Worm (Caenorhabditis elegans) whole organism, late embryonic: ENCODE data around the gene T20B12.3.

ENCODE experiments used
- C08G9.2 ChIP-seq: sonication (generic microtip); optimal IDR thresholded peaks from 2 replicates; lab custom pipeline; 2016; ENCODE audit warnings: mild to moderate bottlenecking, missing genetic modification characterization, moderate library complexity, missing compliant biosample characterization
- C38D4.7 ChIP-seq: fragments of 200-800 bp; sonication (Bioruptor generic); optimal IDR thresholded peaks from 2 replicates; lab custom pipeline; 2018; ENCODE audit warnings: mild to moderate bottlenecking, missing genetic modification characterization, moderate library complexity, missing compliant biosample characterization
- F13H6.1 ChIP-seq: sonication (generic microtip); optimal IDR thresholded peaks from 2 replicates; lab custom pipeline; 2016; ENCODE audit warnings: missing genetic modification characterization, missing compliant biosample characterization
- Y22D7AL.16 ChIP-seq: sonication (generic microtip); optimal IDR thresholded peaks from 2 replicates; lab custom pipeline; 2016; ENCODE audit warnings: missing genetic modification characterization, missing compliant biosample characterization
- ahr-1 ChIP-seq: sonication (generic microtip); optimal IDR thresholded peaks from 2 replicates; lab custom pipeline; 2016; ENCODE audit warnings: missing genetic modification characterization, missing compliant biosample characterization
- ama-1 ChIP-seq: fragments of 150-350 bp; optimal IDR thresholded peaks from 2 replicates; lab custom pipeline; 2014
- ceh-18 ChIP-seq: sonication (generic microtip); optimal IDR thresholded peaks from 2 replicates; lab custom pipeline; 2016; ENCODE audit warnings: missing genetic modification characterization, missing compliant biosample characterization
- ceh-2 ChIP-seq: sonication (generic microtip); optimal IDR thresholded peaks from 2 replicates; lab custom pipeline; 2016; ENCODE audit warnings: missing genotype, missing genetic modification characterization, missing compliant biosample characterization
- ceh-24 ChIP-seq: sonication (generic microtip); optimal IDR thresholded peaks from 2 replicates; lab custom pipeline; 2016; ENCODE audit warnings: mild to moderate bottlenecking, missing genetic modification characterization, missing compliant biosample characterization
- ceh-34 ChIP-seq: sonication (generic microtip); optimal IDR thresholded peaks from 2 replicates; lab custom pipeline; 2016; ENCODE audit warnings: mild to moderate bottlenecking, missing genetic modification characterization, missing compliant biosample characterization
- ceh-45 ChIP-seq: fragments of 200-800 bp; sonication (Bioruptor generic); IDR thresholded peaks from 2 replicates; pipeline ENCODE4 v1.3.6; 2022; ENCODE audit warnings: missing genetic modification reagents, missing genetic modification characterization, missing compliant biosample characterization
- ceh-6 ChIP-seq: fragments of 200-800 bp; sonication (Bioruptor generic); optimal IDR thresholded peaks from 2 replicates; lab custom pipeline; 2018; ENCODE audit warnings: mild to moderate bottlenecking, missing genetic modification characterization, missing compliant biosample characterization
- elt-2 ChIP-seq: sonication (generic microtip); optimal IDR thresholded peaks from 2 replicates; lab custom pipeline; 2016; ENCODE audit warnings: missing genetic modification reagents, missing genetic modification characterization, missing compliant biosample characterization
- elt-4 ChIP-seq: sonication (generic microtip); optimal IDR thresholded peaks from 2 replicates; lab custom pipeline; 2016; ENCODE audit warnings: missing genetic modification characterization, missing compliant biosample characterization
- fax-1 ChIP-seq: sonication (generic microtip); optimal IDR thresholded peaks from 2 replicates; lab custom pipeline; 2016; ENCODE audit warnings: missing genotype, missing genetic modification characterization, missing compliant biosample characterization
- fkh-10 ChIP-seq: fragments of 150-350 bp; optimal IDR thresholded peaks from 2 replicates; lab custom pipeline; 2014; ENCODE audit warnings: missing biosample characterization, missing genetic modification reagents, missing genetic modification characterization
- fkh-6 ChIP-seq: sonication (generic microtip); optimal IDR thresholded peaks from 2 replicates; lab custom pipeline; 2016; ENCODE audit warnings: missing genetic modification characterization, missing compliant biosample characterization
- hlh-13 ChIP-seq: fragments of 200-800 bp; sonication (Bioruptor generic); optimal IDR thresholded peaks from 2 replicates; lab custom pipeline; 2018; ENCODE audit warnings: mild to moderate bottlenecking, missing genetic modification characterization, missing compliant biosample characterization
- hlh-30 ChIP-seq: sonication (generic microtip); optimal IDR thresholded peaks from 2 replicates; lab custom pipeline; 2017; ENCODE audit warnings: antibody characterized with exemption, missing genetic modification characterization, missing compliant biosample characterization; ENCODE audit not compliant: insufficient read depth
- hlh-6 ChIP-seq: sonication (generic microtip); optimal IDR thresholded peaks from 2 replicates; lab custom pipeline; 2016; ENCODE audit warnings: missing genotype, missing genetic modification characterization, missing compliant biosample characterization
- hlh-8 ChIP-seq: sonication (generic microtip); optimal IDR thresholded peaks from 2 replicates; lab custom pipeline; 2016; ENCODE audit warnings: missing genotype, missing genetic modification characterization, missing compliant biosample characterization
- lim-6 ChIP-seq: sonication (generic microtip); optimal IDR thresholded peaks from 2 replicates; lab custom pipeline; 2016; ENCODE audit warnings: missing genetic modification characterization, missing compliant biosample characterization
- nfya-1 ChIP-seq: sonication (generic microtip); optimal IDR thresholded peaks from 2 replicates; lab custom pipeline; 2017; ENCODE audit warnings: missing genetic modification characterization, mild to moderate bottlenecking, missing compliant biosample characterization, antibody characterized with exemption, moderate library complexity
- nhr-11 ChIP-seq: fragments of 150-350 bp; optimal IDR thresholded peaks from 2 replicates; lab custom pipeline; 2014; ENCODE audit warnings: missing biosample characterization, missing genetic modification characterization
- nhr-232 ChIP-seq: sonication (generic microtip); optimal IDR thresholded peaks from 2 replicates; lab custom pipeline; 2016; ENCODE audit warnings: missing genetic modification characterization, missing compliant biosample characterization
- odd-2 ChIP-seq: sonication (generic microtip); optimal IDR thresholded peaks from 2 replicates; lab custom pipeline; 2017; ENCODE audit warnings: antibody characterized with exemption, mild to moderate bottlenecking, missing genetic modification characterization, missing compliant biosample characterization
- pat-9 ChIP-seq: fragments of 200-800 bp; sonication (Bioruptor generic); optimal IDR thresholded peaks from 2 replicates; lab custom pipeline; 2018; ENCODE audit warnings: mild to moderate bottlenecking, missing genetic modification characterization, moderate library complexity, missing compliant biosample characterization
- pax-1 ChIP-seq: fragments of 150-350 bp; optimal IDR thresholded peaks from 2 replicates; lab custom pipeline; 2014; ENCODE audit warnings: missing biosample characterization, missing genetic modification characterization
- pha-2 ChIP-seq: sonication (generic microtip); optimal IDR thresholded peaks from 2 replicates; lab custom pipeline; 2017; ENCODE audit warnings: mild to moderate bottlenecking, missing genetic modification characterization, missing compliant biosample characterization
- pqm-1 ChIP-seq: sonication (generic microtip); optimal IDR thresholded peaks from 2 replicates; lab custom pipeline; 2016; ENCODE audit warnings: missing genetic modification characterization, missing compliant biosample characterization
- ref-2 ChIP-seq: sonication (generic microtip); optimal IDR thresholded peaks from 2 replicates; lab custom pipeline; 2016; ENCODE audit warnings: missing genetic modification characterization, missing compliant biosample characterization
- rnt-1 ChIP-seq: sonication (generic microtip); optimal IDR thresholded peaks from 2 replicates; lab custom pipeline; 2016; ENCODE audit warnings: missing genetic modification characterization, missing compliant biosample characterization
- syd-9 ChIP-seq: sonication (generic microtip); optimal IDR thresholded peaks from 2 replicates; lab custom pipeline; 2016; ENCODE audit warnings: mild to moderate bottlenecking, missing genetic modification characterization, moderate library complexity, missing compliant biosample characterization
- tbx-2 ChIP-seq: sonication (generic microtip); optimal IDR thresholded peaks from 2 replicates; lab custom pipeline; 2016; ENCODE audit warnings: missing genetic modification characterization, missing compliant biosample characterization
- tbx-7 ChIP-seq: sonication (generic microtip); optimal IDR thresholded peaks from 2 replicates; lab custom pipeline; 2016; ENCODE audit warnings: missing genotype, missing genetic modification characterization, missing compliant biosample characterization
- ttx-3 ChIP-seq: sonication (generic microtip); optimal IDR thresholded peaks from 2 replicates; lab custom pipeline; 2016; ENCODE audit warnings: missing genetic modification reagents, missing genetic modification characterization, missing compliant biosample characterization
- unc-3 ChIP-seq, 2 experiments: fragments of 200-800 bp in 1 of 2; sonication (Bioruptor generic) in 1 of 2; sonication (generic microtip) in 1 of 2; conservative IDR thresholded peaks in 1 of 2; optimal IDR thresholded peaks in 1 of 2; 2 replicates each; pipeline versions ENCODE4 v1.3.6 to Lab custom; 2016 to 2022; ENCODE audit warnings: missing compliant biosample characterization in 2 of 2, missing genetic modification characterization in 2 of 2, missing genetic modification reagents in 1 of 2
- unc-42 ChIP-seq: sonication (generic microtip); optimal IDR thresholded peaks from 2 replicates; lab custom pipeline; 2016; ENCODE audit warnings: missing genotype, missing genetic modification characterization, missing compliant biosample characterization
- zip-5 ChIP-seq: sonication (generic microtip); optimal IDR thresholded peaks from 2 replicates; lab custom pipeline; 2016; ENCODE audit warnings: missing genetic modification characterization, missing compliant biosample characterization

T20B12.3 gene

DNA sequence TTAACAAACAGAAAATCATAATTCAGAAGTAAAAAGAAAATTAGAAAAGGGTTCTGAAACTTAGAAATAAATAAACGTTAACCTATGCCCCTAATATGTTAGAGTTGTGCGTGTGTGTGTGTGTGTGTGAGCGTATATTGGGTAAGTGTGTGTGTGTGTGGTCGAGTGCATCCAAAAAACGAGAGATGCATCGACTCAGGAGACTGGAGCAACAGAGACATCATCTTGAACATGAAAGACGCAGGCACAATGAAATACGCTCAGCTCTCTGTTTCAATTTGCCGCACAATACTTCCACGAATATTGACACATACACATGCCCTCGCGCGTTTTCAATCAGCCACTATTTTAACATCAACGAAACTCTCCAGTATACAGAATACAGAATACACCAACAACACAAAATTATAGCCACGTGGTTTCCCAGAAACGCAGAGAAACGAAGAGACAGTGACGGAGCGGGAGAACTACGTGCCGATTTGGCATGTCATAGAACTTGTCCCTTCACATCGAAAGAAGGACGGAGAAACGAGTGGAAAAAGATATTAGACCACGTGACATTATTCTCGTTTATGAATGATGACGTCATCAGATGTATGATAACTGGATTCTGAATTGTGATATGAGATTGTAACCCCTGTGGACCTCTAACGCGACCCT, 5.6 kb upstream of the T20B12.3 start (continued):
- no peak for TF ChIP-seq F13H6.1

DNA sequence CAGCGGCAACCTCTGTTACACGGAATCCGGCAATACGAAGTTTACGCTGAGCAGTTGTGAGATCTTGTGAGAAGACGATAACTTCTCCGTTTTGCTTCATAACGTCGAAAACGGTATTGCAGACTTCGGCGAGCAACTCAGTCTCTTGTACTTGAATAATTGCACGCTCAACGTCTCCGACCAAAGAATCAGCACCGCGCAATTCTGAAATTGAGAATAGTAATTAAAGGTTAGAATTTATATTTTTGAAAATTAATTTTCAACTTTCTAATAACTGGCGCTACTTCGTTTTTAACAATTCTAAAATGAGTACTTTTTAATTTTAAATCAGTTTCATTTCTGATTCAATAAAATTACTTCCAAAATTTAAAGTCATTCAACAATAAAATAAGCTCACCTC, 3.4 kb upstream of the T20B12.3 start:
- no peak for TF ChIP-seq C38D4.7 (GFP tag; lab: Kevin White, UChicago)
- no peak for TF ChIP-seq nhr-232 (tag; lab: Kevin White, UChicago)
- no peak for TF ChIP-seq ceh-45 (GFP tag; lab: Robert Waterston, UW)
- no peak for TF ChIP-seq lim-6 (tag; lab: Kevin White, UChicago)
- no peak for TF ChIP-seq zip-5
- no peak for TF ChIP-seq hlh-13 (GFP tag; lab: Kevin White, UChicago)

DNA sequence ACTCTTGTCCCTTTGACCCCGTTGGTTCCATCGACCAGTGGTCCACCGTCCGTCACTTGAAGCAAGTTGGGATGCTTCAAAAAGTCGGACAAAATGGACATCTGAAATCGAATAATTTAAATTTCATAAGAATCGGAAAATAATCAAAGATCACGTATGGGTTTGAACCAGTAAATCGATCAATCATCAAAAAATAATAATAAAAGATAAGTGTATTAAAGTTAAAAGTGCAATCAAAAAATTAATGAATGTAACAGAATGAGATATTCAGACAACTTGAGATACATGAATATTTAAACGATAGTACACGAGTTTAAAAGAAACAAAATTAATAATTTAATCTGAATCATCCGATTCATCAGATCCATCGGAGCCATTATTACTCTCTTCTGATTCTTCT, 3.0 kb upstream of the T20B12.3 start, which contains the start of gene T20B12.7:
TSS of gene T20B12.7 (minus strand) at position 101 of the 400 bp plus-strand sequence.
- no peak for TF ChIP-seq hlh-30 (tag; lab: Kevin White, UChicago)
- TF ChIP-seq ceh-18 (tag; lab: Kevin White, UChicago) = no peak
- TF ChIP-seq ceh-24 (tag; lab: Kevin White, UChicago) = no peak
- TF ChIP-seq syd-9 (tag; lab: Kevin White, UChicago) = no peak
- no peak for TF ChIP-seq pha-2 (tag; lab: Kevin White, UChicago)
- TF ChIP-seq fax-1 (tag; lab: Kevin White, UChicago) = no peak
- no peak for TF ChIP-seq ceh-6 (GFP tag; lab: Kevin White, UChicago)
- no peak for TF ChIP-seq C08G9.2 (tag; lab: Kevin White, UChicago)
- no peak for TF ChIP-seq F13H6.1
- TF ChIP-seq odd-2 (tag; lab: Kevin White, UChicago) = no peak
- no peak for TF ChIP-seq pat-9 (tag; lab: Kevin White, UChicago)
- no peak for TF ChIP-seq unc-42 (tag; lab: Kevin White, UChicago)
- TF ChIP-seq ref-2 = no peak
- no peak for TF ChIP-seq tbx-7
- no peak for TF ChIP-seq fkh-6 (tag; lab: Kevin White, UChicago)
- no peak for TF ChIP-seq ahr-1
- TF ChIP-seq ceh-34 (tag; lab: Kevin White, UChicago) = no peak

ce11 chrIII:7380120-7380519, 1.8 kb upstream of the T20B12.3 start:
- TF ChIP-seq ttx-3 (no peak), pqm-1 (tag; lab: Kevin White, UChicago) (no peak), nhr-232 (tag; lab: Kevin White, UChicago) (no peak), ama-1 (lab: Kevin White, UChicago) (no peak), pax-1 (tag; lab: Kevin White, UChicago) (no peak), tbx-2 (tag; lab: Kevin White, UChicago) (no peak), hlh-8 (tag; lab: Kevin White, UChicago) (no peak), ref-2 (no peak), ceh-45 (GFP tag; lab: Robert Waterston, UW) (no peak), ceh-2 (tag; lab: Kevin White, UChicago) (no peak)

DNA sequence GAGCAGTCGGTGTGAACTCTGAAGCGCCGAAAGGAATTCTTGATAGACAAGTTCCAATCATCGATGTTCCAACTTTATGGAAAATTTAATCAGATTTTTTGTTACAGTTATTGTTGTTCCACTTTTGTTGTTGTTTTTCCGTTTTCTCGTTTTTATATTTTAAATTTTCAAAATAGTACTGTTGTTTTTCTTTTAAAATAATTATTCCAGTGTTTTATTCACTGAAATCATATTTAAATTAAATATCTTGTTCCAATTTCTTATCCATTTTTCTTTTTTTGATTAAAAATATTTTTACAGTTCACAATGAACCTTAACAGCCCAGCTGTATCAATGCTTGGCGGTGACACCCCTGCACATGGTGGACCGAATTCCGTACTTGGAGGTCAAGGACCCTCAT, 1.8 kb downstream of the T20B12.3 start, which contains the start of gene tbp-1:
TSS of gene tbp-1 (plus strand) at position 301 of the 400 bp plus-strand sequence.
- TF ChIP-seq Y22D7AL.16 (tag; lab: Kevin White, UChicago) (no peak), hlh-6 (tag; lab: Kevin White, UChicago) (no peak), fkh-10 (no peak), tbx-2 (tag; lab: Kevin White, UChicago) (no peak), nfya-1 (tag; lab: Kevin White, UChicago) (no peak), elt-4 (tag; lab: Kevin White, UChicago) (no peak), unc-3 (GFP tag; conservative IDR thresholded peaks at IDR 0.05; lab: Robert Waterston, UW) (no peak), unc-3 (tag; optimal IDR thresholded peaks at IDR 0.05; lab: Kevin White, UChicago) (no peak), pha-2 (tag; lab: Kevin White, UChicago) (no peak), elt-2 (tag; lab: Kevin White, UChicago) (no peak), F13H6.1 (no peak), fax-1 (tag; lab: Kevin White, UChicago) (no peak), C08G9.2 (tag; lab: Kevin White, UChicago) (no peak), C38D4.7 (GFP tag; lab: Kevin White, UChicago) (no peak), nhr-11 (no peak), tbx-7 (no peak), rnt-1 (tag; lab: Kevin White, UChicago) (no peak)
